Worm (Caenorhabditis elegans) whole organism, young adult: Measurements from ENCODE around the gene K02C4.5.
A peak's percentile ranks its signal among the peaks of the same experiment; 100 is the strongest.

Experiments used
- B0019.2 ChIP-seq: fragments of 200-800 bp; sonication (Bioruptor generic); conservative IDR thresholded peaks from 2 replicates; pipeline ENCODE4 v1.3.6; 2022; ENCODE audit warnings: missing genetic modification reagents, missing genetic modification characterization, missing compliant biosample characterization
- B0261.1 ChIP-seq: sonication (generic microtip); optimal IDR thresholded peaks from 2 replicates; lab custom pipeline; 2016; ENCODE audit warnings: mild to moderate bottlenecking, missing genetic modification characterization, moderate library complexity, missing compliant biosample characterization
- B0336.3 ChIP-seq: fragments of 200-800 bp; sonication (Bioruptor generic); IDR thresholded peaks from 2 replicates; pipeline ENCODE4 v1.3.6; 2022; ENCODE audit warnings: missing genetic modification characterization, missing compliant biosample characterization
- F10E7.11 ChIP-seq: sonication (generic microtip); optimal IDR thresholded peaks from 2 replicates; lab custom pipeline; 2017; ENCODE audit warnings: mild to moderate bottlenecking, missing genetic modification characterization, moderate library complexity, missing compliant biosample characterization
- F22D6.2 ChIP-seq: sonication (generic microtip); optimal IDR thresholded peaks from 2 replicates; lab custom pipeline; 2016; ENCODE audit warnings: mild to moderate bottlenecking, missing genetic modification characterization, missing compliant biosample characterization
- F37B4.10 ChIP-seq: fragments of 200-800 bp; sonication (Bioruptor generic); IDR thresholded peaks from 2 replicates; pipeline ENCODE4 v1.3.6; 2022; ENCODE audit warnings: missing genetic modification characterization, missing compliant biosample characterization
- F52B5.7 ChIP-seq: sonication (generic microtip); optimal IDR thresholded peaks from 2 replicates; lab custom pipeline; 2016; ENCODE audit warnings: mild to moderate bottlenecking, missing genetic modification characterization, missing compliant biosample characterization
- F57C9.4 ChIP-seq: sonication (generic microtip); optimal IDR thresholded peaks from 2 replicates; lab custom pipeline; 2017; ENCODE audit warnings: mild to moderate bottlenecking, missing genetic modification characterization, missing compliant biosample characterization
- K11D2.4 ChIP-seq: fragments of 200-800 bp; sonication (Bioruptor generic); IDR thresholded peaks from 2 replicates; pipeline ENCODE4 v1.3.6; 2022; ENCODE audit warnings: missing genetic modification reagents, missing genetic modification characterization, missing compliant biosample characterization
- T07F8.4 ChIP-seq: sonication (generic microtip); optimal IDR thresholded peaks from 2 replicates; lab custom pipeline; 2016; ENCODE audit warnings: mild to moderate bottlenecking, missing genetic modification characterization, moderate library complexity, missing compliant biosample characterization
- Y53F4B.3 ChIP-seq: fragments of 200-800 bp; sonication (Bioruptor generic); IDR thresholded peaks from 2 replicates; pipeline ENCODE4 v1.3.6; 2022; ENCODE audit warnings: missing genetic modification reagents, missing genetic modification characterization, missing compliant biosample characterization
- Y53G8AR.9 ChIP-seq: fragments of 200-800 bp; sonication (Bioruptor generic); conservative IDR thresholded peaks from 2 replicates; pipeline ENCODE4 v1.3.6; 2022; ENCODE audit warnings: missing genetic modification reagents, missing genetic modification characterization, missing compliant biosample characterization
- Y79H2A.3 ChIP-seq: fragments of 200-800 bp; sonication (Bioruptor generic); conservative IDR thresholded peaks from 2 replicates; pipeline ENCODE4 v1.3.6; 2022; ENCODE audit warnings: missing genetic modification reagents, missing genetic modification characterization, missing compliant biosample characterization
- athp-1 ChIP-seq: sonication (generic microtip); optimal IDR thresholded peaks from 2 replicates; lab custom pipeline; 2017; ENCODE audit warnings: mild to moderate bottlenecking, missing genetic modification characterization, missing compliant biosample characterization
- attf-3 ChIP-seq: fragments of 200-800 bp; sonication (Bioruptor generic); conservative IDR thresholded peaks from 2 replicates; pipeline ENCODE4 v1.3.6; 2022; ENCODE audit warnings: missing genetic modification reagents, missing genetic modification characterization, missing compliant biosample characterization
- bed-1 ChIP-seq: fragments of 200-800 bp; sonication (Bioruptor generic); IDR thresholded peaks from 2 replicates; pipeline ENCODE4 v1.3.6; 2022; ENCODE audit warnings: missing genetic modification reagents, missing genetic modification characterization, missing compliant biosample characterization
- cebp-1 ChIP-seq, 2 experiments: fragments of 200-800 bp in 1 of 2; sonication (Bioruptor generic) in 1 of 2; sonication (generic microtip) in 1 of 2; IDR thresholded peaks in 1 of 2; optimal IDR thresholded peaks in 1 of 2; 2 replicates each; pipeline versions ENCODE4 v1.3.6 to Lab custom; 2017 to 2022; ENCODE audit warnings: missing compliant biosample characterization in 2 of 2, missing genetic modification characterization in 2 of 2, mild to moderate bottlenecking in 1 of 2, missing genetic modification reagents in 1 of 2, moderate library complexity in 1 of 2
- cebp-2 ChIP-seq: fragments of 200-800 bp; sonication (Bioruptor generic); IDR thresholded peaks from 2 replicates; pipeline ENCODE4 v1.3.6; 2022; ENCODE audit warnings: missing genetic modification characterization, missing compliant biosample characterization
- ceh-40 ChIP-seq: fragments of 200-800 bp; sonication (Bioruptor generic); IDR thresholded peaks from 2 replicates; pipeline ENCODE4 v1.3.6; 2022; ENCODE audit warnings: missing genetic modification characterization, missing compliant biosample characterization
- ceh-91 ChIP-seq: fragments of 200-800 bp; sonication (Bioruptor generic); IDR thresholded peaks from 2 replicates; pipeline ENCODE4 v1.3.6; 2022; ENCODE audit warnings: missing genetic modification reagents, missing genetic modification characterization, missing compliant biosample characterization
- chd-7 ChIP-seq: sonication (generic microtip); optimal IDR thresholded peaks from 2 replicates; lab custom pipeline; 2016; ENCODE audit warnings: mild to moderate bottlenecking, missing genetic modification characterization, moderate library complexity, missing compliant biosample characterization
- dox-1 ChIP-seq: fragments of 200-800 bp; sonication (Bioruptor generic); IDR thresholded peaks from 2 replicates; pipeline ENCODE4 v1.3.6; 2022; ENCODE audit warnings: missing genetic modification reagents, missing genetic modification characterization, missing compliant biosample characterization
- dpff-1 ChIP-seq: sonication (generic microtip); optimal IDR thresholded peaks from 2 replicates; lab custom pipeline; 2017; ENCODE audit warnings: mild to moderate bottlenecking, missing genetic modification characterization, missing compliant biosample characterization
- egrh-3 ChIP-seq: fragments of 200-800 bp; sonication (Bioruptor generic); IDR thresholded peaks from 2 replicates; pipeline ENCODE4 v1.3.6; 2022; ENCODE audit warnings: missing genetic modification reagents, missing genetic modification characterization, missing compliant biosample characterization
- ekl-4 ChIP-seq: fragments of 200-800 bp; sonication (Bioruptor generic); IDR thresholded peaks from 2 replicates; pipeline ENCODE4 v1.3.6; 2022; ENCODE audit warnings: missing genetic modification reagents, missing genetic modification characterization, missing compliant biosample characterization
- gei-17 ChIP-seq: fragments of 200-800 bp; sonication (Bioruptor generic); optimal IDR thresholded peaks from 2 replicates; lab custom pipeline; 2018; ENCODE audit warnings: mild to moderate bottlenecking, missing genetic modification characterization, missing compliant biosample characterization
- him-1 ChIP-seq: sonication (generic microtip); optimal IDR thresholded peaks from 2 replicates; lab custom pipeline; 2016; ENCODE audit warnings: missing genotype, missing genetic modification reagents, missing genetic modification characterization, missing compliant biosample characterization
- hmg-1.2 ChIP-seq: fragments of 200-800 bp; sonication (Bioruptor generic); IDR thresholded peaks from 2 replicates; pipeline ENCODE4 v1.3.6; 2022; ENCODE audit warnings: missing genetic modification reagents, missing genetic modification characterization, missing compliant biosample characterization
- hmg-20 ChIP-seq: fragments of 200-800 bp; sonication (Bioruptor generic); IDR thresholded peaks from 2 replicates; pipeline ENCODE4 v1.3.6; 2022; ENCODE audit warnings: missing genetic modification reagents, missing genetic modification characterization, missing compliant biosample characterization
- hrde-1 ChIP-seq: sonication (generic microtip); optimal IDR thresholded peaks from 2 replicates; lab custom pipeline; 2016; ENCODE audit warnings: missing genetic modification characterization, mild to moderate bottlenecking, missing compliant biosample characterization, moderate library complexity, missing genotype, missing genetic modification reagents, borderline replicate concordance
- lag-1 ChIP-seq: fragments of 200-800 bp; sonication (Bioruptor generic); IDR thresholded peaks from 2 replicates; pipeline ENCODE4 v1.3.6; 2022; ENCODE audit warnings: missing genetic modification reagents, missing genetic modification characterization, missing compliant biosample characterization
- let-526 ChIP-seq: fragments of 200-800 bp; sonication (Bioruptor generic); IDR thresholded peaks from 2 replicates; pipeline ENCODE4 v1.3.6; 2022; ENCODE audit warnings: missing genetic modification reagents, missing genetic modification characterization, missing compliant biosample characterization
- lsl-1 ChIP-seq: fragments of 200-800 bp; sonication (Bioruptor generic); optimal IDR thresholded peaks from 2 replicates; lab custom pipeline; 2018; ENCODE audit warnings: mild to moderate bottlenecking, missing genetic modification characterization, moderate library complexity, missing compliant biosample characterization
- lsy-27 ChIP-seq: sonication (generic microtip); optimal IDR thresholded peaks from 2 replicates; lab custom pipeline; 2017; ENCODE audit warnings: missing genetic modification characterization, mild to moderate bottlenecking, missing compliant biosample characterization, antibody characterized with exemption, missing genotype, borderline replicate concordance; ENCODE audit not compliant: insufficient read depth
- madf-8 ChIP-seq: fragments of 200-800 bp; sonication (Bioruptor generic); conservative IDR thresholded peaks from 2 replicates; pipeline ENCODE4 v1.3.6; 2022; ENCODE audit warnings: missing genetic modification reagents, missing genetic modification characterization, missing compliant biosample characterization
- mcd-1 ChIP-seq: fragments of 200-800 bp; sonication (Bioruptor generic); IDR thresholded peaks from 2 replicates; pipeline ENCODE4 v1.3.6; 2022; ENCODE audit warnings: missing genetic modification reagents, missing genetic modification characterization, missing compliant biosample characterization
- nhr-179 ChIP-seq: sonication (generic microtip); optimal IDR thresholded peaks from 2 replicates; lab custom pipeline; 2016; ENCODE audit warnings: mild to moderate bottlenecking, missing genetic modification characterization, missing compliant biosample characterization
- nhr-90 ChIP-seq: sonication (generic microtip); optimal IDR thresholded peaks from 2 replicates; lab custom pipeline; 2016; ENCODE audit warnings: missing genotype, mild to moderate bottlenecking, missing genetic modification characterization, missing compliant biosample characterization
- rec-8 ChIP-seq, 2 experiments: sonication (generic microtip); optimal IDR thresholded peaks; 2 replicates each; lab custom pipeline; 2016; ENCODE audit warnings: mild to moderate bottlenecking in 2 of 2, missing genetic modification characterization in 2 of 2, missing genetic modification reagents in 2 of 2, missing genotype in 2 of 2, missing biosample characterization in 1 of 2, missing compliant biosample characterization in 1 of 2, moderate library complexity in 1 of 2
- rpc-1 ChIP-seq, 2 experiments: fragments of 150-350 bp in 1 of 2; sonication (generic microtip) in 1 of 2; optimal IDR thresholded peaks; 2 replicates each; lab custom pipeline; 2014 to 2018; ENCODE audit warnings: missing biosample characterization in 1 of 2, missing genetic modification characterization in 1 of 2, missing genetic modification reagents in 1 of 2, missing genotype in 1 of 2
- snpc-1.3 ChIP-seq: sonication (generic microtip); optimal IDR thresholded peaks from 2 replicates; lab custom pipeline; 2017; ENCODE audit warnings: missing genetic modification characterization, mild to moderate bottlenecking, missing compliant biosample characterization, antibody characterized with exemption, moderate library complexity, missing genotype, missing genetic modification reagents; ENCODE audit not compliant: insufficient read depth
- snpc-4 ChIP-seq, 5 experiments: fragments of 150-350 bp in 1 of 5; sonication (generic microtip) in 4 of 5; optimal IDR thresholded peaks; 2 replicates each; lab custom pipeline; 2014 to 2018; ENCODE audit warnings: missing genetic modification characterization in 5 of 5, missing biosample characterization in 3 of 5, antibody characterized with exemption in 2 of 5, mild to moderate bottlenecking in 2 of 5, missing compliant biosample characterization in 2 of 5, missing genotype in 2 of 5, moderate library complexity in 2 of 5, missing genetic modification reagents in 1 of 5
- somi-1 ChIP-seq: fragments of 200-800 bp; sonication (Bioruptor generic); optimal IDR thresholded peaks from 2 replicates; lab custom pipeline; 2018; ENCODE audit warnings: mild to moderate bottlenecking, missing genetic modification characterization, missing compliant biosample characterization
- sptf-2 ChIP-seq: fragments of 200-800 bp; sonication (Bioruptor generic); optimal IDR thresholded peaks from 2 replicates; lab custom pipeline; 2018; ENCODE audit warnings: mild to moderate bottlenecking, missing genetic modification characterization, missing compliant biosample characterization
- tlf-1 ChIP-seq: fragments of 200-800 bp; sonication (Bioruptor generic); optimal IDR thresholded peaks from 2 replicates; lab custom pipeline; 2018; ENCODE audit warnings: mild to moderate bottlenecking, missing genetic modification characterization, missing compliant biosample characterization
- ztf-25 ChIP-seq: fragments of 200-800 bp; sonication (Bioruptor generic); IDR thresholded peaks from 2 replicates; pipeline ENCODE4 v1.3.6; 2022; ENCODE audit warnings: missing genetic modification reagents, missing genetic modification characterization, missing compliant biosample characterization

Gene K02C4.5

DNA sequence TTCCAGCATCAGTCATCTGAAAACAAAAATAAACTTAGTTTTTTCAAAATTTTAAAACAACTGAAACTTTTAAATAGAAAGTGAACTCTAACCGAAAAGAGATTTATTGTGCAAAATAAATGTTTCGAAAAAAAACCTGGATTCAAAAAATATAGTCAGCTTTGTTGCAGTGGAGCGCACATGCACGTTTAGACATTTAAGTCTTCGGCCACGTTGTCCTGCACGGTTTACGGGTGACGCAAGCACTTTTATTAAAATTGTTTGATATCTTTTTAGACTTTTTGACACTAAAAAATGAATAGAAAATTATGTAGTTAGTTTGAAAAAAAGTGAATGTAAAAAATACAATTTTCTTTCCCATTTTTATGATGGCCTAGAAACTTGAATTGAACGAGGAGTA, 38.8 kb upstream of the K02C4.5 start, which contains the start of the genes ubh-4 and algn-6 (continued):
- no peak for TF ChIP-seq Y53G8AR.9 (GFP tag; lab: Robert Waterston, UW)
- TF ChIP-seq egrh-3 = peak; percentile 21; the same call in 1 of the 2 replicates
- TF ChIP-seq cebp-1 (GFP tag; IDR thresholded peaks at IDR 0.05; lab: Robert Waterston, UW) = no peak
- TF ChIP-seq cebp-1 (tag; optimal IDR thresholded peaks at IDR 0.05; lab: Kevin White, UChicago) = peak; percentile 32
- TF ChIP-seq bed-1 = no peak
- TF ChIP-seq F22D6.2 (tag; lab: Kevin White, UChicago) = no peak
- TF ChIP-seq F52B5.7 (tag; lab: Kevin White, UChicago) = no peak
- no peak for TF ChIP-seq nhr-90
- no peak for TF ChIP-seq nhr-179 (tag; lab: Kevin White, UChicago)
- no peak for TF ChIP-seq ekl-4 (GFP tag; lab: Robert Waterston, UW)
- no peak for TF ChIP-seq F57C9.4 (tag; lab: Kevin White, UChicago)
- no peak for TF ChIP-seq K11D2.4 (GFP tag; lab: Robert Waterston, UW)
- no peak for TF ChIP-seq hmg-20 (GFP tag; lab: Robert Waterston, UW)
- no peak for TF ChIP-seq Y53F4B.3
- TF ChIP-seq tlf-1 (GFP tag; lab: Kevin White, UChicago) = no peak
- peak; percentile 86; the same call in 1 of the 2 replicates for TF ChIP-seq dox-1 (GFP tag; lab: Robert Waterston, UW)
- no peak for TF ChIP-seq sptf-2 (GFP tag; lab: Kevin White, UChicago)
- peak; percentile 67; the same call in 1 of the 2 replicates for TF ChIP-seq hmg-1.2
- no peak for TF ChIP-seq hrde-1 (tag; lab: Kevin White, UChicago)
- TF ChIP-seq lsl-1 = peak; percentile 87
- no peak for TF ChIP-seq F37B4.10 (GFP tag; lab: Robert Waterston, UW)
- no peak for TF ChIP-seq T07F8.4
- TF ChIP-seq snpc-4 (GFP tag; optimal IDR thresholded peaks at IDR 0.05; lab: Kevin White, UChicago) = no peak
- TF ChIP-seq snpc-4 (tag; optimal IDR thresholded peaks at IDR 0.05; lab: Kevin White, UChicago) = peak; percentile 24 to 40 (median 29)
- TF ChIP-seq lag-1 = no peak
- 0 out of 2 replicates have a peak, but pooled peaks have one; percentile 24 for TF ChIP-seq Y79H2A.3
- peak; percentile 54 for TF ChIP-seq athp-1 (tag; lab: Kevin White, UChicago)
- peak; percentile 78 for TF ChIP-seq attf-3 (GFP tag; lab: Robert Waterston, UW)
- TF ChIP-seq ceh-91 (GFP tag; lab: Robert Waterston, UW) = peak; percentile 69; the same call in 1 of the 2 replicates
- TF ChIP-seq chd-7 = no peak
- TF ChIP-seq rpc-1 (optimal IDR thresholded peaks at IDR 0.05; lab: Kevin White, UChicago) = no peak
- no peak for TF ChIP-seq rpc-1 (tag; optimal IDR thresholded peaks at IDR 0.05; lab: Kevin White, UChicago)
- no peak for TF ChIP-seq dpff-1 (tag; lab: Kevin White, UChicago)
- TF ChIP-seq somi-1 = no peak
- TF ChIP-seq B0019.2 = no peak
- TF ChIP-seq let-526 = no peak
- peak; percentile 3 for TF ChIP-seq snpc-1.3 (tag; lab: Kevin White, UChicago)
- TF ChIP-seq cebp-2 = no peak
- no peak for TF ChIP-seq B0336.3 (GFP tag; lab: Robert Waterston, UW)
- TF ChIP-seq rec-8 (tag; optimal IDR thresholded peaks at IDR 0.05; lab: Kevin White, UChicago) = peak in 1 of 2 experiments; percentile 1
- TF ChIP-seq ceh-40 = no peak
- TF ChIP-seq F10E7.11 (tag; lab: Kevin White, UChicago) = no peak
- TF ChIP-seq madf-8 (GFP tag; lab: Robert Waterston, UW) = peak; percentile 32; the same call in 1 of the 2 replicates
- no peak for TF ChIP-seq lsy-27
- 0 out of 2 replicates have a peak, but pooled peaks have one; percentile 29 for TF ChIP-seq ztf-25 (GFP tag; lab: Robert Waterston, UW)
- TF ChIP-seq him-1 (tag; lab: Kevin White, UChicago) = no peak
- TF ChIP-seq gei-17 = no peak
- peak; percentile 89 for TF ChIP-seq mcd-1 (GFP tag; lab: Robert Waterston, UW)
- TF ChIP-seq B0261.1 = no peak
